Worm (Caenorhabditis elegans): ENCODE results near the gene pqn-41.
A peak's percentile ranks its signal among the peaks of the same experiment; 100 is the strongest.

DNA sequence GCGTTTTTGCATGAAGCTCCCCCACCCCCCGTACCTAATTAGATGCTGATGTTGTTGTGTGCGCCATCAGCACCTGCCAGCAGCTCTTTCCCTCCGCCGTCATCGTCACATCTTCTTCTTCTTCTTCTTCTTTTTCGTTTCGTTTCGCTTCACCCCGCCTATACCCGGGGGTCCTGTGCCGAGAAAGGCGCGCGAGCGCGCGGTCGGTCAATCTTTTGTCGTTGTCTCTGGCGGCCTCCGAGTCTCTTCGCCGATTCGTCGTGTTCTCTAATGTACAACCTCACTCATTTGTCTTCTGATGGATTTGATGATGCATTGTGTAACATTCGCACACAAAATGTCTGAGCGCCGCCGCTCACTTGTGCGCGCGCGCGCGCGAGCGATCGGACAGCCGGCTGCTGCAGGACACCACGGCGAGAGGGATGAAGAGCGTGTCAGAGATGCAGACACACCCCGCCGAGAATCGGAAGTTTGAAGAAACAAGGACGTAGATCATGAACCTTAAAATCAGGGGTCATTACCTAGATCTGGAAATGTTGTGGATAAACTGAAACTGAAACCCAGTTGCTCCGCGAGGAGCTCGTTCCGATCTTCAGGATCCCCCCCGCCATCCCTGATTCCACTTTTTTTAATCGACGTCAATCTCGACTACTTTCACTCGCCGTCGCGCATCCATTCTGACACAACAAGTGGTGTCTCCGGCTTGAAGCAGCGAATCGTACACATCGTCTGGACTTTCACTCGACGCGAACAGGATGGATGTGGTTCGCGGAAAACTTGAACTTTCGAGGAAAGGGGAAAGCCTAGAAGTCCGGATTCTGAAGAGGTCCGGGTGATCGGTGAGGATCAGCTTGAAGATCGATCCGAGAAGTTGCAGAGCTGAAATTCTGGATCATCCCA is 17.9 kb downstream of the pqn-41 start:
- TF ChIP-seq him-1 (tag; optimal IDR thresholded peaks at IDR 0.05), result peak; percentile 72
- TF ChIP-seq dao-5 (tag; optimal IDR thresholded peaks at IDR 0.05), result no peak
